Worm (Caenorhabditis elegans): Measurements from ENCODE around the gene T23B5.3.

- TF ChIP-seq Y75B8A.6 (GFP tag; IDR thresholded peaks at IDR 0.05) (no peak), zag-1 (tag; optimal IDR thresholded peaks at IDR 0.05) (no peak), R02D3.7 (tag; optimal IDR thresholded peaks at IDR 0.05) (no peak)
Observed at ce11 chrIV:12703811-12704210, 15.3 kb downstream of the T23B5.3 start, which contains the start of gene C27D8.4.
